Fruit fly (Drosophila melanogaster): ENCODE measurements around the gene CG5731.
A peak's percentile ranks its signal among the peaks of the same experiment; 100 is the strongest.

CG5731 gene

dm6 chr2L:10226724-10227407, 17.3 kb upstream of the CG5731 start, which contains the start of gene CG5708:
CG5708 (minus strand) TSS chr2L:10226808.
- no peak for TF ChIP-seq CG8478 (optimal IDR thresholded peaks at IDR 0.05)
- TF ChIP-seq CTCF (optimal IDR thresholded peaks at IDR 0.05): no peak

dm6 chr2L:10226213-10226723, 16.7 kb upstream of the CG5731 start:
- TF ChIP-seq CG8478 (optimal IDR thresholded peaks at IDR 0.05): no peak
- TF ChIP-seq CTCF (optimal IDR thresholded peaks at IDR 0.05): no peak

dm6 chr2L:10222550-10223231, 13.1 kb upstream of the CG5731 start, which contains the start of gene Bcs1:
Bcs1 (plus strand) TSS chr2L:10222657.
- no peak for TF ChIP-seq CG8478 (optimal IDR thresholded peaks at IDR 0.05)
- TF ChIP-seq CTCF (optimal IDR thresholded peaks at IDR 0.05): no peak

dm6 chr2L:10221387-10221705, 11.8 kb upstream of the CG5731 start:
- TF ChIP-seq CTCF (optimal IDR thresholded peaks at IDR 0.05): no peak
- TF ChIP-seq CG8478 (optimal IDR thresholded peaks at IDR 0.05): no peak

- TF ChIP-seq CG8478 (optimal IDR thresholded peaks at IDR 0.05): no peak
- no peak for TF ChIP-seq CTCF (optimal IDR thresholded peaks at IDR 0.05)
These were observed 11.2 kb upstream of the CG5731 start, which contains the start of the genes Npc1a and Prosalpha6 for dm6 chr2L:10220501-10221386. Npc1a (minus strand) TSS chr2L:10221216. Prosalpha6 (plus strand) TSS chr2L:10221351.

- no peak for TF ChIP-seq CG8478 (optimal IDR thresholded peaks at IDR 0.05)
- TF ChIP-seq CTCF (optimal IDR thresholded peaks at IDR 0.05): no peak
These were observed 10.5 kb upstream of the CG5731 start for dm6 chr2L:10220010-10220409.

- TF ChIP-seq CTCF (optimal IDR thresholded peaks at IDR 0.05) (no peak), CG8478 (optimal IDR thresholded peaks at IDR 0.05) (no peak)
These were observed 1.4 kb upstream of the CG5731 start, which contains the start of the genes CG5727 and ath for dm6 chr2L:10210631-10211557. CG5727 (minus strand) TSS chr2L:10210681. ath (plus strand) TSS chr2L:10211143.

- TF ChIP-seq CTCF (optimal IDR thresholded peaks at IDR 0.05) (no peak), CG8478 (optimal IDR thresholded peaks at IDR 0.05) (no peak)
These were observed 2.8 kb downstream of the CG5731 start, which contains the start of gene Snx17 for dm6 chr2L:10206633-10207162. Snx17 (minus strand) TSS chr2L:10206961.

dm6 chr2L:10205940-10206339, 3.6 kb downstream of the CG5731 start:
- TF ChIP-seq CTCF (optimal IDR thresholded peaks at IDR 0.05): no peak
- TF ChIP-seq CG8478 (optimal IDR thresholded peaks at IDR 0.05): no peak

- no peak for TF ChIP-seq CTCF (optimal IDR thresholded peaks at IDR 0.05)
- TF ChIP-seq CG8478 (optimal IDR thresholded peaks at IDR 0.05): no peak
These were observed 5.5 kb downstream of the CG5731 start, which contains the start of gene CG34159 for dm6 chr2L:10203933-10204509. CG34159 (minus strand) TSS chr2L:10204317.

dm6 chr2L:10201743-10202142, 7.8 kb downstream of the CG5731 start:
- TF ChIP-seq CTCF (optimal IDR thresholded peaks at IDR 0.05) (no peak), CG8478 (optimal IDR thresholded peaks at IDR 0.05) (no peak)

- peak; percentile 34 to 52 for TF ChIP-seq CTCF (optimal IDR thresholded peaks at IDR 0.05)
- TF ChIP-seq CG8478 (optimal IDR thresholded peaks at IDR 0.05): no peak
These were observed 8.7 kb downstream of the CG5731 start, which contains the start of the genes Ripalpha and RpL7 for dm6 chr2L:10200847-10201246. Ripalpha (minus strand) TSS chr2L:10200974. RpL7 (plus strand) TSS chr2L:10201004.

dm6 chr2L:10198911-10199310, 10.6 kb downstream of the CG5731 start, which contains the start of gene Sur:
Sur (minus strand) TSS chr2L:10199117.
- TF ChIP-seq CG8478 (optimal IDR thresholded peaks at IDR 0.05): no peak
- TF ChIP-seq CTCF (optimal IDR thresholded peaks at IDR 0.05): no peak
